Fruit fly (Drosophila melanogaster): Measurements from ENCODE around the gene RpS21.

The RpS21 gene

dm6 chr2L:2878859-2879258 lies 23.0 kb downstream of the RpS21 start, which contains the start of gene RabGGTb (continued):
- TF ChIP-seq CG14965 (GFP tag; optimal IDR thresholded peaks at IDR 0.05; ENCODE audit: borderline replicate concordance) (no peak), CG18599 (GFP tag; optimal IDR thresholded peaks at IDR 0.05) (peak; percentile 67), CG12219 (GFP tag; optimal IDR thresholded peaks at IDR 0.05) (peak; percentile 41), fd3F (GFP tag; optimal IDR thresholded peaks at IDR 0.05) (peak; percentile 34), org-1 (GFP tag; optimal IDR thresholded peaks at IDR 0.05) (peak; percentile 26), Six4 (GFP tag; optimal IDR thresholded peaks at IDR 0.05) (no peak), psq (GFP tag; optimal IDR thresholded peaks at IDR 0.05) (no peak), pzg (GFP tag; optimal IDR thresholded peaks at IDR 0.05) (peak; percentile 63), CG12942 (GFP tag; optimal IDR thresholded peaks at IDR 0.05) (no peak), CG7786 (GFP tag; optimal IDR thresholded peaks at IDR 0.05) (peak; percentile 57), vnd (GFP tag; IDR thresholded peaks at IDR 0.05; ENCODE audit: partially characterized antibody) (no peak), CG11085 (GFP tag; IDR thresholded peaks at IDR 0.05) (peak; percentile 70), Neu2 (GFP tag; optimal IDR thresholded peaks at IDR 0.05; ENCODE audit: borderline replicate concordance) (no peak), tll (GFP tag; optimal IDR thresholded peaks at IDR 0.05) (no peak), tup (GFP tag; optimal IDR thresholded peaks at IDR 0.05) (peak; percentile 50), BEAF-32 (GFP tag; optimal IDR thresholded peaks at IDR 0.05) (peak; percentile 2), CG16863 (GFP tag; optimal IDR thresholded peaks at IDR 0.05) (peak; percentile 36), CkIIα-i1 (GFP tag; IDR thresholded peaks at IDR 0.05) (no peak), croc (GFP tag; conservative IDR thresholded peaks at IDR 0.05) (no peak; the same call in 2 of the 3 replicates), pum (GFP tag; optimal IDR thresholded peaks at IDR 0.05) (peak; percentile 71), CG30403 (GFP tag; optimal IDR thresholded peaks at IDR 0.05) (peak; percentile 58), Dip3 (GFP tag; optimal IDR thresholded peaks at IDR 0.05) (peak; percentile 39), en (GFP tag; optimal IDR thresholded peaks at IDR 0.05) (peak; percentile 43), Dad (GFP tag; optimal IDR thresholded peaks at IDR 0.05) (no peak), klu (GFP tag; IDR thresholded peaks at IDR 0.05) (peak; percentile 33; the same call in 1 of the 2 replicates), dati (GFP tag; IDR thresholded peaks at IDR 0.05) (0 out of 2 replicates have a peak, but pooled peaks have one; percentile 58), scrt (GFP tag; optimal IDR thresholded peaks at IDR 0.05) (peak; percentile 41), Xrp1 (GFP tag; IDR thresholded peaks at IDR 0.05) (peak; percentile 76), corto (GFP tag; optimal IDR thresholded peaks at IDR 0.05) (no peak), cas (GFP tag; IDR thresholded peaks at IDR 0.05) (peak; percentile 57; the same call in 1 of the 2 replicates), lmd (GFP tag; IDR thresholded peaks at IDR 0.05) (peak; percentile 71), kah (GFP tag; optimal IDR thresholded peaks at IDR 0.05) (peak; percentile 20), gcm (GFP tag; optimal IDR thresholded peaks at IDR 0.05) (peak; percentile 35), Hr51 (GFP tag; optimal IDR thresholded peaks at IDR 0.05) (peak; percentile 68 to 75), Bteb2 (GFP tag; optimal IDR thresholded peaks at IDR 0.05) (peak; percentile 45), CG11695 (GFP tag; IDR thresholded peaks at IDR 0.05) (peak; percentile 64; the same call in 2 of the 3 replicates), rib (GFP tag; IDR thresholded peaks at IDR 0.05) (0 out of 2 replicates have a peak, but pooled peaks have one; percentile 54), CG1529 (GFP tag; optimal IDR thresholded peaks at IDR 0.05) (peak; percentile 20), Dp (GFP tag; optimal IDR thresholded peaks at IDR 0.05) (no peak), CG13296 (GFP tag; optimal IDR thresholded peaks at IDR 0.05) (peak; percentile 50), CG14667 (GFP tag; IDR thresholded peaks at IDR 0.05) (peak; percentile 51), crp (GFP tag; optimal IDR thresholded peaks at IDR 0.05) (peak; percentile 99 to 100), CG9609 (GFP tag; optimal IDR thresholded peaks at IDR 0.05) (peak; percentile 5), mirr (GFP tag; optimal IDR thresholded peaks at IDR 0.05) (peak; percentile 36), HLH3B (GFP tag; IDR thresholded peaks at IDR 0.05) (peak; percentile 62; the same call in 1 of the 2 replicates), D (optimal IDR thresholded peaks at IDR 0.05) (no peak), D (GFP tag; optimal IDR thresholded peaks at IDR 0.05) (no peak), Fer1 (GFP tag; optimal IDR thresholded peaks at IDR 0.05) (peak; percentile 71), sens-2 (GFP tag; IDR thresholded peaks at IDR 0.05) (0 out of 2 replicates have a peak, but pooled peaks have one; percentile 42), CG15011 (GFP tag; optimal IDR thresholded peaks at IDR 0.05) (no peak)

All from whole organism, embryonic.